Fruit fly (Drosophila melanogaster) whole organism, embryonic: ENCODE results near the gene CG11263.
A peak's percentile ranks its signal among the peaks of the same experiment; 100 is the strongest.

Experiments used
- Antp ChIP-seq: fragments of 200-800 bp; sonication (Bioruptor generic); optimal IDR thresholded peaks from 3 replicates; lab custom pipeline; 2016; ENCODE audit warnings: missing biosample characterization, missing genetic modification characterization
- CG1024 ChIP-seq: fragments of 200-800 bp; sonication (Bioruptor generic); IDR thresholded peaks from 2 replicates; pipeline ENCODE4 v1.3.6; 2022; ENCODE audit warnings: missing biosample characterization, missing genetic modification characterization
- CG10654 ChIP-seq: fragments of 200-800 bp; sonication (Bioruptor generic); optimal IDR thresholded peaks from 2 replicates; lab custom pipeline; 2016; ENCODE audit warnings: missing biosample characterization, missing genetic modification characterization
- CG10979 ChIP-seq: fragments of 200-800 bp; sonication (Bioruptor generic); optimal IDR thresholded peaks from 2 replicates; lab custom pipeline; 2018; ENCODE audit warnings: missing biosample characterization, mild to moderate bottlenecking, missing genetic modification characterization, moderate library complexity
- CG12155 ChIP-seq: fragments of 200-800 bp; sonication (Bioruptor generic); optimal IDR thresholded peaks from 3 replicates; lab custom pipeline; 2016; ENCODE audit warnings: missing biosample characterization, missing genetic modification characterization
- CG12659 ChIP-seq: fragments of 200-800 bp; sonication (Bioruptor generic); optimal IDR thresholded peaks from 3 replicates; lab custom pipeline; 2017; ENCODE audit warnings: mild to moderate bottlenecking, missing biosample characterization, missing genetic modification reagents, missing genetic modification characterization
- CG12744 ChIP-seq: fragments of 200-800 bp; sonication (Bioruptor generic); optimal IDR thresholded peaks from 2 replicates; lab custom pipeline; 2016; ENCODE audit warnings: missing biosample characterization, missing genetic modification characterization
- CG13287 ChIP-seq: fragments of 200-800 bp; sonication (Bioruptor generic); IDR thresholded peaks from 2 replicates; pipeline ENCODE4 v1.3.6; 2022; ENCODE audit warnings: missing biosample characterization, missing genetic modification characterization; ENCODE audit not compliant: partially characterized antibody
- CG14441 ChIP-seq: fragments of 200-800 bp; sonication (Bioruptor generic); IDR thresholded peaks from 2 replicates; pipeline ENCODE4 v1.3.6; 2022; ENCODE audit warnings: missing biosample characterization, missing genetic modification characterization
- CG16813 ChIP-seq: fragments of 200-800 bp; sonication (Bioruptor generic); IDR thresholded peaks from 3 replicates; pipeline ENCODE4 v1.3.6; 2022; ENCODE audit warnings: missing biosample characterization, missing genetic modification characterization; ENCODE audit not compliant: partially characterized antibody
- CG18262 ChIP-seq: fragments of 200-800 bp; optimal IDR thresholded peaks from 3 replicates; lab custom pipeline; 2019; ENCODE audit warnings: missing biosample characterization, mild to moderate bottlenecking, missing genetic modification characterization, moderate library complexity
- CG1832 ChIP-seq: fragments of 200-800 bp; sonication (Bioruptor generic); optimal IDR thresholded peaks from 2 replicates; lab custom pipeline; 2017; ENCODE audit warnings: missing biosample characterization, mild to moderate bottlenecking, missing genetic modification characterization, inconsistent platforms
- CG18599 ChIP-seq: fragments of 200-800 bp; sonication (Bioruptor generic); optimal IDR thresholded peaks from 3 replicates; lab custom pipeline; 2017; ENCODE audit warnings: missing biosample characterization, missing genetic modification characterization, mild to moderate bottlenecking, moderate library complexity, missing genetic modification reagents
- CG2116 ChIP-seq: fragments of 200-800 bp; sonication (Bioruptor generic); optimal IDR thresholded peaks from 3 replicates; lab custom pipeline; 2018; ENCODE audit warnings: missing biosample characterization, mild to moderate bottlenecking, missing genetic modification characterization
- CG34422 ChIP-seq: fragments of 200-800 bp; sonication (Bioruptor generic); IDR thresholded peaks from 3 replicates; pipeline ENCODE4 v1.3.6; 2022; ENCODE audit warnings: missing biosample characterization, missing genetic modification characterization
- CG4360 ChIP-seq: fragments of 200-800 bp; sonication (Bioruptor generic); IDR thresholded peaks from 2 replicates; pipeline ENCODE4 v1.3.6; 2022; ENCODE audit warnings: missing biosample characterization, missing genetic modification characterization
- CG4820 ChIP-seq: fragments of 200-800 bp; sonication (Bioruptor generic); optimal IDR thresholded peaks from 3 replicates; lab custom pipeline; 2016; ENCODE audit warnings: missing biosample characterization, missing genetic modification characterization
- CG9817 ChIP-seq: fragments of 200-800 bp; sonication (Bioruptor generic); optimal IDR thresholded peaks from 2 replicates; lab custom pipeline; 2018; ENCODE audit warnings: missing biosample characterization, mild to moderate bottlenecking, missing genetic modification characterization, moderate library complexity
- CHES-1-like ChIP-seq: fragments of 200-800 bp; sonication (Bioruptor generic); optimal IDR thresholded peaks from 2 replicates; lab custom pipeline; 2016; ENCODE audit warnings: missing biosample characterization, missing genetic modification characterization
- Camta ChIP-seq: fragments of 200-800 bp; sonication (Bioruptor generic); optimal IDR thresholded peaks from 2 replicates; lab custom pipeline; 2016; ENCODE audit warnings: missing biosample characterization, missing genetic modification characterization
- Chrac-16 ChIP-seq: fragments of 200-800 bp; sonication (Bioruptor generic); optimal IDR thresholded peaks from 3 replicates; lab custom pipeline; 2016; ENCODE audit warnings: missing biosample characterization, missing genetic modification characterization
- Dek ChIP-seq: fragments of 200-800 bp; sonication (Bioruptor generic); optimal IDR thresholded peaks from 3 replicates; lab custom pipeline; 2019; ENCODE audit warnings: missing biosample characterization, mild to moderate bottlenecking, missing genetic modification characterization, moderate library complexity
- Dll ChIP-seq: fragments of 200-800 bp; sonication (Bioruptor generic); IDR thresholded peaks from 4 replicates; pipeline ENCODE4 v1.3.6; 2022; ENCODE audit warnings: missing biosample characterization, missing genetic modification characterization; ENCODE audit not compliant: partially characterized antibody
- Gsc ChIP-seq: fragments of 200-800 bp; sonication (Bioruptor generic); IDR thresholded peaks from 2 replicates; pipeline ENCODE4 v1.3.6; 2022; ENCODE audit warnings: missing biosample characterization, missing genetic modification characterization
- Jarid2 ChIP-seq: fragments of 200-800 bp; sonication (Bioruptor generic); optimal IDR thresholded peaks from 3 replicates; lab custom pipeline; 2017; ENCODE audit warnings: mild to moderate bottlenecking, missing biosample characterization, missing genetic modification reagents, missing genetic modification characterization
- Meics ChIP-seq: fragments of 200-800 bp; sonication (Bioruptor generic); optimal IDR thresholded peaks from 2 replicates; lab custom pipeline; 2017; ENCODE audit warnings: missing biosample characterization, mild to moderate bottlenecking, missing genetic modification characterization
- Mrtf ChIP-seq: fragments of 200-800 bp; sonication (Bioruptor generic); IDR thresholded peaks from 3 replicates; pipeline ENCODE4 v1.3.6; 2022; ENCODE audit warnings: missing biosample characterization, missing genetic modification characterization
- Myb ChIP-seq: fragments of 200-800 bp; sonication (Bioruptor generic); optimal IDR thresholded peaks from 2 replicates; lab custom pipeline; 2016; ENCODE audit warnings: missing biosample characterization, missing genetic modification characterization
- Nf-YA ChIP-seq: fragments of 200-800 bp; sonication (Bioruptor generic); IDR thresholded peaks from 2 replicates; pipeline ENCODE4 v1.3.6; 2022; ENCODE audit warnings: missing biosample characterization, missing genetic modification characterization
- Pdp1 ChIP-seq, 2 experiments: fragments of 200-800 bp; sonication (Bioruptor generic); optimal IDR thresholded peaks; 3 replicates each; lab custom pipeline; 2016; ENCODE audit warnings: missing biosample characterization in 2 of 2, missing genetic modification characterization in 2 of 2, mild to moderate bottlenecking in 1 of 2, moderate library complexity in 1 of 2
- Rfx ChIP-seq: fragments of 200-800 bp; sonication (Bioruptor generic); IDR thresholded peaks from 2 replicates; pipeline ENCODE4 v1.3.6; 2022; ENCODE audit warnings: missing biosample characterization, missing genetic modification characterization
- bbx ChIP-seq: fragments of 200-800 bp; sonication (Bioruptor generic); IDR thresholded peaks from 2 replicates; pipeline ENCODE4 v1.3.6; 2022; ENCODE audit warnings: missing biosample characterization, missing genetic modification characterization; ENCODE audit not compliant: partially characterized antibody
- chif ChIP-seq, 2 experiments: fragments of 200-800 bp; sonication (Bioruptor generic); optimal IDR thresholded peaks; 3 replicates each; lab custom pipeline; 2016; ENCODE audit warnings: missing biosample characterization in 2 of 2, missing genetic modification characterization in 2 of 2
- cwo ChIP-seq: fragments of 200-800 bp; sonication (Bioruptor generic); optimal IDR thresholded peaks from 3 replicates; lab custom pipeline; 2017; ENCODE audit warnings: missing biosample characterization, missing genetic modification characterization, mild to moderate bottlenecking, moderate library complexity, missing genetic modification reagents
- emc ChIP-seq: fragments of 200-800 bp; sonication (Bioruptor generic); optimal IDR thresholded peaks from 2 replicates; lab custom pipeline; 2016; ENCODE audit warnings: missing biosample characterization, missing genetic modification characterization
- ewg ChIP-seq: fragments of 200-800 bp; sonication (Bioruptor generic); optimal IDR thresholded peaks from 3 replicates; lab custom pipeline; 2017; ENCODE audit warnings: mild to moderate bottlenecking, missing biosample characterization, missing genetic modification reagents, missing genetic modification characterization
- grau ChIP-seq: fragments of 200-800 bp; optimal IDR thresholded peaks from 3 replicates; lab custom pipeline; 2019; ENCODE audit warnings: missing biosample characterization, mild to moderate bottlenecking, missing genetic modification characterization, moderate library complexity
- grn ChIP-seq: fragments of 200-800 bp; sonication (Bioruptor generic); optimal IDR thresholded peaks from 3 replicates; lab custom pipeline; 2017; ENCODE audit warnings: missing biosample characterization, missing genetic modification characterization
- hkb ChIP-seq, 2 experiments: fragments of 200-800 bp in 1 of 2; fragments of >200 bp in 1 of 2; sonication (Bioruptor generic) in 1 of 2; IDR thresholded peaks in 1 of 2; optimal IDR thresholded peaks in 1 of 2; 2 replicates each; pipeline versions ENCODE4 v1.3.6 to Lab custom; 2017 to 2022; ENCODE audit warnings: missing biosample characterization in 1 of 2, missing genetic modification characterization in 1 of 2
- lola ChIP-seq, 3 experiments: fragments of >200 bp in 2 of 3; fragments of 200-800 bp in 1 of 3; sonication (Bioruptor generic) in 1 of 3; optimal IDR thresholded peaks; 2 replicates each; lab custom pipeline; 2017 to 2019; ENCODE audit warnings: missing biosample characterization in 3 of 3, missing genetic modification characterization in 3 of 3, mild to moderate bottlenecking in 1 of 3, moderate library complexity in 1 of 3
- maf-S ChIP-seq: fragments of 200-800 bp; sonication (Bioruptor generic); optimal IDR thresholded peaks from 2 replicates; lab custom pipeline; 2016; ENCODE audit warnings: missing biosample characterization, missing genetic modification characterization
- p53 ChIP-seq: fragments of 200-800 bp; sonication (Bioruptor generic); optimal IDR thresholded peaks from 2 replicates; lab custom pipeline; 2016; ENCODE audit warnings: missing biosample characterization, missing genetic modification characterization
- pho ChIP-seq: fragments of 200-800 bp; sonication (Bioruptor generic); optimal IDR thresholded peaks from 2 replicates; lab custom pipeline; 2016; ENCODE audit warnings: missing biosample characterization, missing genetic modification characterization
- pita ChIP-seq: fragments of 200-800 bp; sonication (Bioruptor generic); optimal IDR thresholded peaks from 2 replicates; lab custom pipeline; 2017; ENCODE audit warnings: missing biosample characterization, mild to moderate bottlenecking, missing genetic modification characterization
- pzg ChIP-seq: fragments of 200-800 bp; sonication (Bioruptor generic); optimal IDR thresholded peaks from 3 replicates; lab custom pipeline; 2018; ENCODE audit warnings: missing biosample characterization, mild to moderate bottlenecking, missing genetic modification characterization, moderate library complexity
- tgo ChIP-seq: fragments of 200-800 bp; sonication (Bioruptor generic); IDR thresholded peaks from 3 replicates; pipeline ENCODE4 v1.3.6; 2022; ENCODE audit warnings: missing biosample characterization, missing genetic modification characterization
- unc-4 ChIP-seq: fragments of 200-800 bp; sonication (Bioruptor generic); IDR thresholded peaks from 2 replicates; pipeline ENCODE4 v1.3.6; 2022; ENCODE audit warnings: missing biosample characterization, missing genetic modification characterization; ENCODE audit not compliant: partially characterized antibody

CG11263 gene

dm6 chr3L:13036706-13037457, 30.3 kb downstream of the CG11263 start, which contains the start of gene Srrm1 (continued):
- TF ChIP-seq Camta (GFP tag; lab: Kevin White, UChicago), result peak; percentile 38
- TF ChIP-seq grn (GFP tag; lab: Kevin White, UChicago), result no peak
- TF ChIP-seq grau (tag; lab: Kevin White, UChicago), result peak; percentile 28
- peak; percentile 85 for TF ChIP-seq CG2116
- TF ChIP-seq p53 (GFP tag; lab: Kevin White, UChicago), result peak; percentile 47
- TF ChIP-seq CG9817 (tag; lab: Kevin White, UChicago), result peak; percentile 24
- peak; percentile 25 for TF ChIP-seq CG10654
- TF ChIP-seq Gsc (GFP tag; lab: Robert Waterston, UW), result no peak
- peak; percentile 67 for TF ChIP-seq pho
- no peak for TF ChIP-seq Jarid2
- peak; percentile 92 for TF ChIP-seq pzg (GFP tag; lab: Kevin White, UChicago)
- no peak for TF ChIP-seq hkb (optimal IDR thresholded peaks at IDR 0.05; lab: Kevin White, UChicago)
- TF ChIP-seq hkb (GFP tag; IDR thresholded peaks at IDR 0.05; lab: Robert Waterston, UW), result peak; percentile 33; the same call in 1 of the 2 replicates
- peak; percentile 19 for TF ChIP-seq Dek (tag; lab: Kevin White, UChicago)
- no peak for TF ChIP-seq pita (GFP tag; lab: Kevin White, UChicago)
- no peak for TF ChIP-seq Meics (GFP tag; lab: Kevin White, UChicago)
- no peak for TF ChIP-seq cwo (GFP tag; lab: Kevin White, UChicago)
- peak; percentile 90 for TF ChIP-seq unc-4
- no peak for TF ChIP-seq Nf-YA (GFP tag; lab: Robert Waterston, UW)
- TF ChIP-seq Mrtf, result no peak
- TF ChIP-seq CG1024 (GFP tag; lab: Robert Waterston, UW), result no peak
- TF ChIP-seq CG12659 (GFP tag; lab: Kevin White, UChicago), result peak; percentile 83
- TF ChIP-seq CG16813 (GFP tag; lab: Robert Waterston, UW), result peak; percentile 93
- no peak for TF ChIP-seq CG4360 (GFP tag; lab: Robert Waterston, UW)
- peak; percentile 54; the same call in 2 of the 3 replicates for TF ChIP-seq CG34422
- peak; percentile 36; the same call in 1 of the 2 replicates for TF ChIP-seq CG14441 (GFP tag; lab: Robert Waterston, UW)
- peak; percentile 66 for TF ChIP-seq Rfx (GFP tag; lab: Robert Waterston, UW)
- peak; percentile 80 for TF ChIP-seq ewg (GFP tag; lab: Kevin White, UChicago)
- TF ChIP-seq Pdp1 (GFP tag; optimal IDR thresholded peaks at IDR 0.05; lab: Kevin White, UChicago), result peak; percentile 36 to 53
- TF ChIP-seq CG1832 (GFP tag; lab: Kevin White, UChicago), result no peak
- peak; percentile 48 for TF ChIP-seq CG12155
- peak; percentile 38 for TF ChIP-seq maf-S (GFP tag; lab: Kevin White, UChicago)
- no peak for TF ChIP-seq tgo
- peak; percentile 82 for TF ChIP-seq CHES-1-like (GFP tag; lab: Kevin White, UChicago)
- TF ChIP-seq CG18262 (tag; lab: Kevin White, UChicago), result peak; percentile 25
- peak in 1 of 3 experiments; percentile 6 for TF ChIP-seq lola (GFP tag; optimal IDR thresholded peaks at IDR 0.05; lab: Kevin White, UChicago)
- peak; percentile 3 for TF ChIP-seq CG18599 (GFP tag; lab: Kevin White, UChicago)
- no peak for TF ChIP-seq CG10979 (tag; lab: Kevin White, UChicago)
- TF ChIP-seq Chrac-16 (GFP tag; lab: Kevin White, UChicago), result peak; percentile 17
- TF ChIP-seq emc (GFP tag; lab: Kevin White, UChicago), result no peak
- TF ChIP-seq CG4820 (GFP tag; lab: Kevin White, UChicago), result peak; percentile 21
- TF ChIP-seq Dll (GFP tag; lab: Robert Waterston, UW), result peak; percentile 90
- peak; percentile 93 for TF ChIP-seq CG13287
- TF ChIP-seq Antp (GFP tag; lab: Kevin White, UChicago), result peak; percentile 23
- TF ChIP-seq CG12744 (GFP tag; lab: Kevin White, UChicago), result peak; percentile 25
- peak; percentile 19 to 22 for TF ChIP-seq chif (GFP tag; optimal IDR thresholded peaks at IDR 0.05; lab: Kevin White, UChicago)
- TF ChIP-seq bbx, result peak; percentile 92
- peak; percentile 100 for TF ChIP-seq Myb
